Worm (Caenorhabditis elegans) whole organism, L4/young adult: ENCODE results near the gene ZC21.10.

Source experiments
- W03F9.2 ChIP-seq: fragments of 150-350 bp; optimal IDR thresholded peaks from 2 replicates; lab custom pipeline; 2014; ENCODE audit warnings: missing biosample characterization, missing genetic modification characterization
- dao-5 ChIP-seq: sonication (generic microtip); optimal IDR thresholded peaks from 2 replicates; lab custom pipeline; 2016; ENCODE audit warnings: missing genotype, missing genetic modification characterization, moderate library complexity, missing compliant biosample characterization
- him-1 ChIP-seq: sonication (generic microtip); optimal IDR thresholded peaks from 2 replicates; lab custom pipeline; 2016; ENCODE audit warnings: missing genotype, missing genetic modification reagents, missing genetic modification characterization, missing compliant biosample characterization

ce11 chrIII:8529772-8530171 is at the start of gene ZC21.10:
- no peak for TF ChIP-seq W03F9.2 (tag; lab: Kevin White, UChicago)
- TF ChIP-seq him-1 (tag; lab: Kevin White, UChicago), result no peak
- no peak for TF ChIP-seq dao-5 (tag; lab: Kevin White, UChicago)
